Fruit fly (Drosophila melanogaster) S2 (cell line): Measurements from ENCODE around the gene iPLA2-VIA.
A peak's percentile ranks its signal among the peaks of the same experiment; 100 is the strongest.

Source experiments
- CG8478 ChIP-seq: fragments of >200 bp; optimal IDR thresholded peaks from 2 replicates; lab custom pipeline; 2018
- CTCF ChIP-seq, 2 experiments: fragments of >200 bp; optimal IDR thresholded peaks; 2 replicates each; lab custom pipeline; 2018

iPLA2-VIA gene

dm6 chr3L:9840710-9841109 lies 23.4 kb downstream of the iPLA2-VIA start:
- TF ChIP-seq CTCF (optimal IDR thresholded peaks at IDR 0.05; lab: Kevin White, UChicago) (no peak), CG8478 (lab: Kevin White, UChicago) (no peak)

DNA sequence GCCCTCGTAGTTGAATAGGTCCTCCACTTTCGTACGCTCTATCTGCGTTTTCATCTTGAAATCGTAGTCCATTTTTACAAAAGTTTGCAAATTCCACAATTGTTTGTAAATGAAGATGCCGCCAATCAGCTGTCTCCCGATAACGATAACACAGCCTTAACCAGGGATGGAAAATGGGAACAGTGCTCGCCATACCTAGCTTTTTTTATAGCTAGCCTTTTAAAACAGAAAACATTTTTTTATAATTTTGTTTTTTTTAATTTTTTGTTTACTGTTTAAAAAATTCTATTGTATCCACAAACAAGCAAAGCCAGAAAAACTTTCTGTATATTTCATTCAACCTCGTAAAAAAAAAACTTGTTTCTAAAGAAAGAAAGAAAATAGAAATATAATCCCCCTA lies 25.6 kb downstream of the iPLA2-VIA start, which contains the start of gene Cdk8:
Cdk8 (minus strand) TSS at position 137 of the 400 bp plus-strand sequence.
- TF ChIP-seq CG8478 (lab: Kevin White, UChicago) (no peak), CTCF (optimal IDR thresholded peaks at IDR 0.05; lab: Kevin White, UChicago) (no peak)

- TF ChIP-seq CTCF (optimal IDR thresholded peaks at IDR 0.05; lab: Kevin White, UChicago): no peak
- no peak for TF ChIP-seq CG8478 (lab: Kevin White, UChicago)
Observed at dm6 chr3L:9837053-9837452, 27.1 kb downstream of the iPLA2-VIA start.

DNA sequence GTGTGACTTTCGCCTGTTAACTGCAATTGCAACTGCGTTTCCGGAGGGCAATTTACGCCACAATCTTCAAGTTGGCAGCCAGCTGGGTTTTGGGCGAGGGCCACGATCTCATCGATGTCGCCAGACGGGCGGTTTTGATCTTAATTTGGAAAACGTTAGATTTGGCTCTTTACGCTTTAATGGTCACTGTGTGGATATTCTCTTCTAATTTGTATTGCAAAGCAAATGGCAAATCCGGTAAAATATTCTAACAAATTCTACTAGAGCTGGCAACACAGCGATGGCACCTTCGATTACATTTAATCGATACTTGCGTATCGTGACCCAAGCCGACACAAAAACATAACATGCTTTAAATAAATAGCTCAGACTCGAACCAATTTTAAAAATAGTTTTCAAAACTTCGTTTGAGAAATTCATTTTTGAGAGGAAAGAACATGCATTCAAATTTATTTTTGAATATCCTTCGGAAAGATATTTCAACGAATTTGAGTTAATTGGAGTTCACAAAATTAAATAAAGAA lies 27.6 kb downstream of the iPLA2-VIA start, which contains the start of gene I-2:
I-2 (minus strand) TSS at position 282 of the 524 bp plus-strand sequence.
- TF ChIP-seq CG8478 (lab: Kevin White, UChicago) (no peak), CTCF (optimal IDR thresholded peaks at IDR 0.05; lab: Kevin White, UChicago) (peak in 1 of 2 experiments; percentile 28)

DNA sequence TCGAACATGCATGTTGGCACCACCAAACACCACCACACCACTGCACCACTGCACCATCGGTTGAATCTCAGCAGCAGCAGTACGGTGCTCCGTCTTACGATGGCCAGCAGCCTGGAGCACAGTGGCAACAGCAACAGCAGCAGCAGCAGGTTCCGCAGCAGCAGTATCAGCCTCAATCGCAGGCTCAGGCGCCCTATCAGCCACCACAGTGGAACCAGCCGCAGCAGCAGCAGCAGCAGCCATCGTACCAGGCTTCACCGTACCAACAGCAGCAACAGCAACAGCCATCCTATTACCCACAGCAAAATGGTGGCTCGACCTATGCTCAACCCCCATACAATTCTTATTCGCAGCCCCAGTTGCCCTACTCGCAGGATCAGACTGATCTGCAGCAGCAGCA lies 32.0 kb downstream of the iPLA2-VIA start:
- TF ChIP-seq CTCF (optimal IDR thresholded peaks at IDR 0.05; lab: Kevin White, UChicago) (no peak), CG8478 (lab: Kevin White, UChicago) (no peak)

dm6 chr3L:9829639-9830341 lies 34.4 kb downstream of the iPLA2-VIA start:
- TF ChIP-seq CTCF (optimal IDR thresholded peaks at IDR 0.05; lab: Kevin White, UChicago): no peak

DNA sequence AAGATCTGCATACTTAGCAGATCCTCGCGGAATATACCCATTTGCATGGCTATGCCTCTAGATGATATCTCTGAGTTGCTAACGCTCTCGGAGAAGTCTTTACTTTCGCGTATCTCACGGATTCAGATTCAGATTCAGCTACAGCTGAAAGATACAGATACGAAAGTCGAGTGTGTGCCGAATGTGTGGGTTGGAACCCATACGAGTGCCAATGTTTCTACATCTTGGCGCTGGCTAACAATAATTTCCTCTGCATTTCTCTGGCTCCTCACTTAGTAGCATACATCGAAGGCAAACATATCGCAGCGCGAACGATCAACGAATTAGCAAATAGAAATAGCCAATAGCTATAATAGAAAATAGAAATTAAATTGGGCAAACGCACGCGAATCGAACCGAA lies 35.0 kb downstream of the iPLA2-VIA start:
- TF ChIP-seq CTCF (optimal IDR thresholded peaks at IDR 0.05; lab: Kevin White, UChicago) (no peak), CG8478 (lab: Kevin White, UChicago) (no peak)

DNA sequence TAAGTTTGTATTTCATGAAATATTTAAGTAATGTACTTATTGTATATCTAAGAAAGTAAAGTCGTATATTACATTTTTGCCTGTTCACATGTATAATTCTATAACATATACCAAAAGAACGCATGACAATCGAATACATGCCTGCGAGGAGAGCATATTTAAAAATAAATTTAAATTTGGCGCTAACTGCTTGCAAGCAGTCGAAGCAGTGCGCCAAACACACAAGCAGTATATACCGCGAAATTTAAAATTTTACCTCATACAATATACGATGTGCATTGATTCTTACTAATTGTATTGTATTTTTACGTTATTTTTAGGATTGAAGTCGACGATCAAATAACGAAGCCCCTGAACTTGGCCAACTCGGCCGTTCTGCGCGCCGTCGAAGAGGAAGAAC lies 39.9 kb downstream of the iPLA2-VIA start:
- TF ChIP-seq CTCF (optimal IDR thresholded peaks at IDR 0.05; lab: Kevin White, UChicago): peak in 1 of 2 experiments; percentile 5
- TF ChIP-seq CG8478 (lab: Kevin White, UChicago): no peak

- TF ChIP-seq CG8478 (lab: Kevin White, UChicago) (no peak), CTCF (optimal IDR thresholded peaks at IDR 0.05; lab: Kevin White, UChicago) (no peak)
Observed at dm6 chr3L:9823797-9824196, 40.4 kb downstream of the iPLA2-VIA start, which contains the start of gene Ilp5. Gene Ilp5, minus strand, starts transcription at chr3L:9823897.

dm6 chr3L:9821138-9821681 lies 42.9 kb downstream of the iPLA2-VIA start:
- no peak for TF ChIP-seq CTCF (optimal IDR thresholded peaks at IDR 0.05; lab: Kevin White, UChicago)
- TF ChIP-seq CG8478 (lab: Kevin White, UChicago): no peak

DNA sequence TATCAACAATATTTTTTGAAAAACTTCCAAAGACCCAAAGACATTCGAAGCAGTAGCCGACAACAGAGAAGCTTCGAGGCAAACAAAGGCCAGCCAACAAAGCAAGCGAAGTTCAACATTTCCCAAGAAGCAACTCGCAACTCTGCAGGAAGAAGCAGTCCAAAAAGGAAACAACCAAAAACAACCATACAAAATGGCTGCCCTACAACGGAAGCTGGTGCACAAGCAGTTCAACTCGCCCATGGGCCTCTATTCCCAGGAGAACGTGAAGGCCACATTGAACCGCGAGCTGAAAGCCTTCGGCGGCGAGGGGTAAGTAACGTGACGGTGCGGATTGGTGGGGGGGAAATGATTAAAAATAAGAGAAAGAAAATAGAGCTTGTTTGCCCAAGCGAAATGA lies 43.9 kb downstream of the iPLA2-VIA start:
- TF ChIP-seq CG8478 (lab: Kevin White, UChicago) (no peak), CTCF (optimal IDR thresholded peaks at IDR 0.05; lab: Kevin White, UChicago) (no peak)

DNA sequence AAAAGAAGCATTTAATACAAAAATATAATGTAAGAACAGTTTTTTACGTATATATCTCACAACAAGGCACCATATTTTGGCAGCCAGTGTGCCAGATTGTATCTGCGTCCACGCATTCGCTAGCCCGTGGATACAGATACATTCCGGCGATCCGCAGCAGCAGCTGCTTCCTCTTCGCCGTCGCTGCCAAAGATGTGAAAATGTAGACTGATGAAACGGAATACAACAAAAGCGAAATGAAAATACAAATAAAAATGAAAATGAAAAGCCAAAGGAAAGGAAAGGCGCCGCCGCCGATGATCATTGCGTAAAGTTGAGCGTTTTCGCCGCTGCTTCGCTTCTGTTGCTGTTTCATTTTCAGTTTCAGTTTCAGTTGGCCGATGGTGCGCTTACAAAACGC lies 48.4 kb downstream of the iPLA2-VIA start:
- TF ChIP-seq CTCF (optimal IDR thresholded peaks at IDR 0.05; lab: Kevin White, UChicago): no peak
- TF ChIP-seq CG8478 (lab: Kevin White, UChicago): no peak

DNA sequence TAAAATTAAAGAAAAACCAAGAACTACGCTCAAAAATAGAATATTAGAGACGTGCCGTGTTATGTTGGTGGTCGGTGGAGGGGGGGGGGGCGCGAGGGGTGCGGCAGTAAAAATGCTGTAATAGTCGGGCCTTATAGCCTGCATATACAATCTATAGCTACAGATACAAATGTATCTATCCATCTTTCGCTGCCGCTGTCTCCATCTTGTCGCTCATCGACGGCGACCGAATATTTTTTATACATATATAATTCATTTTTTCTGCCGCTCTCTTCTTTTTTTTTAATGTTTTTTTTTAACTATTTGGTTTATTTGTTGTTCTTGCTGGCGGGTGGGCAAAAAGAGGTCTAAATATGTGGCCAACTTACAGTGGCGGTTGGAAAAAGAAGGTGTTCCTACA lies 49.5 kb downstream of the iPLA2-VIA start:
- TF ChIP-seq CG8478 (lab: Kevin White, UChicago) (no peak), CTCF (optimal IDR thresholded peaks at IDR 0.05; lab: Kevin White, UChicago) (no peak)

DNA sequence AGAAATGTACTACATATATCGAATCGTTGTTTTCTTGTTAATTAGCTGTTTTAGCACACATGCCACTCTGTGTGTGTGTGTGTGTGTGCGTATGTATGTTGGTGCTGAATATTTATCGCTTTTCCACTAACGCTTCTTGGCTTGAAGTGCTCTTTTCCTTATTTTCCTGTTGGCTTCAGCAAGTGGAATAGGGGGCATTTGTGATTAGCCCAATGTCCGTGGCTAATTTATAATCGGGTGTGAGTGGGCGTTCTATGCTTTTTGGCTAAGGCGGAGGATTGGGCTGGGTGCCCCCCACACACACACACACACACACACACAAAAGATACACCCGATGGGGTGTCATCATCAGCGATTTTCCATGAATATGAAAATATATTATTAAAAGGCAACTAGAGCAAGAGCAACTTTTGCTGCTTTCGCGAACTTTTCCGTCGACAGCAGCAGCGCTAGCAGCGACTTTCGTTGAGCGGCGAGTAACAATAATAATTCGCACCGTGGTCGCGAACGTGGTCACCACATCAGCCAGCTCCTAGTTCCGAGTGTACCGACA lies 50.7 kb downstream of the iPLA2-VIA start, which contains the start of gene CG43897:
CG43897 (plus strand) TSS at position 503 of the 553 bp plus-strand sequence.
- TF ChIP-seq CTCF (optimal IDR thresholded peaks at IDR 0.05; lab: Kevin White, UChicago): no peak
- no peak for TF ChIP-seq CG8478 (lab: Kevin White, UChicago)
